Fruit fly (Drosophila melanogaster): ENCODE measurements around the gene CG2258.
A peak's percentile ranks its signal among the peaks of the same experiment; 100 is the strongest.

CG2258 gene

DNA sequence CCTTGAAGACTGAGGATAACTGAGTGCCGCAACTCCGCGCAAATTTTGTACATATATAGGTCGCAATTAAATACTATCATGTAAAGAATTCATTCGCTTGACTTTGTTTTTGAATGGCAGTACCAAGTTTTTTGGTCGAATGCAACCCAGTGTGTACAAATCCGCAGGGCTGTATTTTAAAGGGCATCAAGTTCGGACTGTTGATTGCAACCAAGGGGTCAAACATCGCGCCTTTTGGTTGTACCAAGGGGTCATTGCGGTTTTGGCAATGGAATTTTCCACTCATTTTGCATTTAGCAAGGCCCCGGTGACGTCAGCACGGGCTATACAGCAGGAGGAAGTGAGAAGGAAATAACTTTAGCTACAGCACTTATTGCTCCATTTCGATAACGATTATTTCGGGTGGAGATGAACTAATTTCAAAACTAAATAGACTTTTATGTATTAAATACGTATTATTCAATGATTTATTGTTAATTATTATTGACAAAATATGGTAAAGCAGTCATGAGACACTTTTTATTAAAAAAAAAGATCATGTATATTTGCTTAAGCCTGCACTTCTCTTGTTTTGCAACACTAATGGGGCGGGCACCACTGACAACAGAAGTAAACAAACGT, 29.9 kb upstream of the CG2258 start, which contains the start of gene CG10958 (continued):
- TF ChIP-seq btn (GFP tag; optimal IDR thresholded peaks at IDR 0.05) (no peak), Fer2 (tag; optimal IDR thresholded peaks at IDR 0.05) (peak; percentile 18), dm (GFP tag; optimal IDR thresholded peaks at IDR 0.05) (peak; percentile 5), CG31365 (tag; optimal IDR thresholded peaks at IDR 0.05) (no peak), CG6272 (GFP tag; IDR thresholded peaks at IDR 0.05) (0 out of 2 replicates have a peak, but pooled peaks have one; percentile 51), pnt (GFP tag; optimal IDR thresholded peaks at IDR 0.05) (no peak), ewg (GFP tag; optimal IDR thresholded peaks at IDR 0.05) (no peak), CG11247 (GFP tag; IDR thresholded peaks at IDR 0.05) (peak; percentile 30), Blimp-1 (GFP tag; optimal IDR thresholded peaks at IDR 0.05) (peak; percentile 57), Hr51 (GFP tag; optimal IDR thresholded peaks at IDR 0.05) (peak in 1 of 2 experiments; percentile 60), CG34422 (GFP tag; IDR thresholded peaks at IDR 0.05) (peak; percentile 42; the same call in 1 of the 3 replicates), grn (GFP tag; optimal IDR thresholded peaks at IDR 0.05) (no peak), CG32532 (GFP tag; IDR thresholded peaks at IDR 0.05) (peak; percentile 55), Bgb (GFP tag; IDR thresholded peaks at IDR 0.05; ENCODE audit: partially characterized antibody) (no peak), CG6683 (GFP tag; optimal IDR thresholded peaks at IDR 0.05) (peak; percentile 30), luna (GFP tag; optimal IDR thresholded peaks at IDR 0.05) (no peak), YL-1 (GFP tag; optimal IDR thresholded peaks at IDR 0.05) (peak; percentile 58), CG17186 (GFP tag; optimal IDR thresholded peaks at IDR 0.05) (peak; percentile 29), ase (GFP tag; IDR thresholded peaks at IDR 0.05) (0 out of 3 replicates have a peak, but pooled peaks have one; percentile 32), hkb (optimal IDR thresholded peaks at IDR 0.05) (no peak), hkb (GFP tag; IDR thresholded peaks at IDR 0.05) (peak; percentile 71), CG4854 (GFP tag; optimal IDR thresholded peaks at IDR 0.05) (peak; percentile 8), CG16815 (GFP tag; optimal IDR thresholded peaks at IDR 0.05) (peak; percentile 13), Nf-YB (GFP tag; optimal IDR thresholded peaks at IDR 0.05) (peak; percentile 11), stwl (tag; optimal IDR thresholded peaks at IDR 0.05) (peak; percentile 61), CG3838 (GFP tag; optimal IDR thresholded peaks at IDR 0.05) (peak; percentile 53), Doc3 (GFP tag; IDR thresholded peaks at IDR 0.05; ENCODE audit: partially characterized antibody) (peak; percentile 14; the same call in 1 of the 3 replicates), CG4328 (GFP tag; optimal IDR thresholded peaks at IDR 0.05) (peak; percentile 5), Atf3 (GFP tag; optimal IDR thresholded peaks at IDR 0.05) (peak; percentile 51), CG17328 (GFP tag; IDR thresholded peaks at IDR 0.05) (peak; percentile 55; the same call in 1 of the 2 replicates), fd96Cb (tag; optimal IDR thresholded peaks at IDR 0.05) (peak; percentile 28), tll (GFP tag; optimal IDR thresholded peaks at IDR 0.05) (peak in 1 of 2 experiments; percentile 3), pum (GFP tag; optimal IDR thresholded peaks at IDR 0.05) (peak; percentile 7), Nf-YC (tag; optimal IDR thresholded peaks at IDR 0.05) (peak; percentile 35), row (GFP tag; IDR thresholded peaks at IDR 0.05) (peak; percentile 82), CG4617 (GFP tag; optimal IDR thresholded peaks at IDR 0.05; ENCODE audit: borderline replicate concordance) (peak; percentile 24), hth (optimal IDR thresholded peaks at IDR 0.05) (no peak), CG3407 (GFP tag; optimal IDR thresholded peaks at IDR 0.05) (peak; percentile 20), slbo (GFP tag; IDR thresholded peaks at IDR 0.05) (peak; percentile 79), Adf1 (GFP tag; IDR thresholded peaks at IDR 0.05) (peak; percentile 37; the same call in 1 of the 2 replicates), CG4424 (GFP tag; optimal IDR thresholded peaks at IDR 0.05) (peak; percentile 59), twi (tag; optimal IDR thresholded peaks at IDR 0.05) (no peak), dimm (GFP tag; IDR thresholded peaks at IDR 0.05) (no peak), ap (GFP tag; IDR thresholded peaks at IDR 0.05) (peak; percentile 39; the same call in 1 of the 2 replicates), CG9817 (tag; optimal IDR thresholded peaks at IDR 0.05) (peak; percentile 44), Fer3 (tag; optimal IDR thresholded peaks at IDR 0.05) (peak; percentile 49), pan (optimal IDR thresholded peaks at IDR 0.05) (no peak), pan (GFP tag; optimal IDR thresholded peaks at IDR 0.05 in 1 of 2, IDR thresholded peaks at IDR 0.05 in 1 of 2) (peak in 1 of 2 experiments; percentile 58), eyg (GFP tag; optimal IDR thresholded peaks at IDR 0.05) (no peak), ftz-f1 (GFP tag; optimal IDR thresholded peaks at IDR 0.05) (no peak)

Measured in whole organism, embryonic.